Fruit fly (Drosophila melanogaster): ENCODE data around the gene Pli.

Pli gene

dm6 chr3R:23820290-23820689, 69.6 kb downstream of the Pli start (continued):
- TF ChIP-seq B-H2 (GFP tag; optimal IDR thresholded peaks at IDR 0.05): peak; percentile 29
- TF ChIP-seq CG10565 (GFP tag; optimal IDR thresholded peaks at IDR 0.05): no peak
- no peak for TF ChIP-seq Atf-2 (GFP tag; optimal IDR thresholded peaks at IDR 0.05)
- TF ChIP-seq CG11247 (GFP tag; IDR thresholded peaks at IDR 0.05): no peak
- TF ChIP-seq CG16863 (GFP tag; optimal IDR thresholded peaks at IDR 0.05): no peak
- peak; percentile 43 for TF ChIP-seq CG7839 (tag; optimal IDR thresholded peaks at IDR 0.05)
- no peak for TF ChIP-seq CG13123 (GFP tag; optimal IDR thresholded peaks at IDR 0.05)
- TF ChIP-seq CG2199 (GFP tag; IDR thresholded peaks at IDR 0.05): no peak
- no peak for TF ChIP-seq dimm (GFP tag; IDR thresholded peaks at IDR 0.05)
- TF ChIP-seq ttk (GFP tag; IDR thresholded peaks at IDR 0.05): no peak
- TF ChIP-seq E2f1 (GFP tag; IDR thresholded peaks at IDR 0.05): no peak
- TF ChIP-seq CG32532 (GFP tag; IDR thresholded peaks at IDR 0.05): peak; percentile 63
- no peak for TF ChIP-seq en (GFP tag; optimal IDR thresholded peaks at IDR 0.05)
- no peak for TF ChIP-seq CG9215 (GFP tag; IDR thresholded peaks at IDR 0.05)
- no peak for TF ChIP-seq CG8281 (tag; optimal IDR thresholded peaks at IDR 0.05)
- no peak for TF ChIP-seq ems (GFP tag; optimal IDR thresholded peaks at IDR 0.05)
- no peak for TF ChIP-seq aop (GFP tag; IDR thresholded peaks at IDR 0.05)
- TF ChIP-seq CG10979 (tag; optimal IDR thresholded peaks at IDR 0.05): peak; percentile 3
- TF ChIP-seq CG2678 (tag; optimal IDR thresholded peaks at IDR 0.05): peak; percentile 51
- TF ChIP-seq CG12744 (GFP tag; optimal IDR thresholded peaks at IDR 0.05): no peak
- no peak for TF ChIP-seq GATAe (GFP tag; conservative IDR thresholded peaks at IDR 0.05)
- TF ChIP-seq odd (GFP tag; optimal IDR thresholded peaks at IDR 0.05): no peak
- no peak for TF ChIP-seq CG7271 (tag; optimal IDR thresholded peaks at IDR 0.05)
- no peak for TF ChIP-seq bab2 (GFP tag; optimal IDR thresholded peaks at IDR 0.05)
- TF ChIP-seq Gug (GFP tag; IDR thresholded peaks at IDR 0.05): no peak
- no peak for TF ChIP-seq hbn (GFP tag; IDR thresholded peaks at IDR 0.05; ENCODE audit: partially characterized antibody)
- no peak for TF ChIP-seq gcm (GFP tag; optimal IDR thresholded peaks at IDR 0.05)
- TF ChIP-seq CG15011 (GFP tag; optimal IDR thresholded peaks at IDR 0.05): no peak
- peak; percentile 86 for TF ChIP-seq pzg (GFP tag; optimal IDR thresholded peaks at IDR 0.05)
- peak; percentile 32 for TF ChIP-seq CG18599 (GFP tag; optimal IDR thresholded peaks at IDR 0.05)
- TF ChIP-seq esg (GFP tag; conservative IDR thresholded peaks at IDR 0.05): no peak
- peak; percentile 74 for TF ChIP-seq nmo (GFP tag; optimal IDR thresholded peaks at IDR 0.05)
- peak; percentile 75 for TF ChIP-seq Dp (GFP tag; optimal IDR thresholded peaks at IDR 0.05)
- peak; percentile 29; the same call in 1 of the 2 replicates for TF ChIP-seq Dref (GFP tag; IDR thresholded peaks at IDR 0.05)
- TF ChIP-seq CG10147 (GFP tag; optimal IDR thresholded peaks at IDR 0.05): peak; percentile 1
- no peak for TF ChIP-seq CG2889 (GFP tag; IDR thresholded peaks at IDR 0.05)
- no peak for TF ChIP-seq CG14667 (GFP tag; IDR thresholded peaks at IDR 0.05)
- no peak for TF ChIP-seq Doc3 (GFP tag; IDR thresholded peaks at IDR 0.05; ENCODE audit: partially characterized antibody)
- TF ChIP-seq abd-A (tag; optimal IDR thresholded peaks at IDR 0.05): peak; percentile 2
- TF ChIP-seq maf-S (GFP tag; optimal IDR thresholded peaks at IDR 0.05): no peak
- TF ChIP-seq Hmr (GFP tag; optimal IDR thresholded peaks at IDR 0.05): peak; percentile 77
- TF ChIP-seq fru (optimal IDR thresholded peaks at IDR 0.05): no peak
- no peak for TF ChIP-seq CG6813 (GFP tag; optimal IDR thresholded peaks at IDR 0.05)
- no peak for TF ChIP-seq hkb (optimal IDR thresholded peaks at IDR 0.05)
- TF ChIP-seq hkb (GFP tag; IDR thresholded peaks at IDR 0.05): 0 out of 2 replicates have a peak, but pooled peaks have one; percentile 20
- TF ChIP-seq CG13424 (tag; optimal IDR thresholded peaks at IDR 0.05): peak; percentile 47
- no peak for TF ChIP-seq CG11398 (GFP tag; optimal IDR thresholded peaks at IDR 0.05)
- TF ChIP-seq cg (GFP tag; optimal IDR thresholded peaks at IDR 0.05): no peak
- TF ChIP-seq jing (GFP tag; optimal IDR thresholded peaks at IDR 0.05): no peak
- TF ChIP-seq CG12071 (GFP tag; optimal IDR thresholded peaks at IDR 0.05): no peak
- no peak for TF ChIP-seq emc (GFP tag; optimal IDR thresholded peaks at IDR 0.05)
- TF ChIP-seq CG5953 (GFP tag; IDR thresholded peaks at IDR 0.05): no peak

Measured in whole organism, embryonic.